Worm (Caenorhabditis elegans) whole organism, late embryonic: Measurements from ENCODE around the gene mdt-11.

ENCODE experiments used
- C38D4.7 ChIP-seq: fragments of 200-800 bp; sonication (Bioruptor generic); optimal IDR thresholded peaks from 2 replicates; lab custom pipeline; 2018; ENCODE audit warnings: mild to moderate bottlenecking, missing genetic modification characterization, moderate library complexity, missing compliant biosample characterization
- ceh-48 ChIP-seq: sonication (generic microtip); optimal IDR thresholded peaks from 2 replicates; lab custom pipeline; 2016; ENCODE audit warnings: missing genetic modification characterization, inconsistent platforms, missing compliant biosample characterization
- elt-4 ChIP-seq: sonication (generic microtip); optimal IDR thresholded peaks from 2 replicates; lab custom pipeline; 2016; ENCODE audit warnings: missing genetic modification characterization, missing compliant biosample characterization
- ets-4 ChIP-seq: sonication (generic microtip); optimal IDR thresholded peaks from 2 replicates; lab custom pipeline; 2016; ENCODE audit warnings: missing genetic modification characterization, missing compliant biosample characterization
- fkh-10 ChIP-seq: fragments of 150-350 bp; optimal IDR thresholded peaks from 2 replicates; lab custom pipeline; 2014; ENCODE audit warnings: missing biosample characterization, missing genetic modification reagents, missing genetic modification characterization
- hlh-30 ChIP-seq: sonication (generic microtip); optimal IDR thresholded peaks from 2 replicates; lab custom pipeline; 2017; ENCODE audit warnings: antibody characterized with exemption, missing genetic modification characterization, missing compliant biosample characterization; ENCODE audit not compliant: insufficient read depth
- lim-6 ChIP-seq: sonication (generic microtip); optimal IDR thresholded peaks from 2 replicates; lab custom pipeline; 2016; ENCODE audit warnings: missing genetic modification characterization, missing compliant biosample characterization
- lin-11 ChIP-seq: fragments of 200-800 bp; sonication (Bioruptor generic); optimal IDR thresholded peaks from 2 replicates; lab custom pipeline; 2018; ENCODE audit warnings: mild to moderate bottlenecking, missing genetic modification characterization, missing compliant biosample characterization
- pat-9 ChIP-seq: fragments of 200-800 bp; sonication (Bioruptor generic); optimal IDR thresholded peaks from 2 replicates; lab custom pipeline; 2018; ENCODE audit warnings: mild to moderate bottlenecking, missing genetic modification characterization, moderate library complexity, missing compliant biosample characterization
- rnt-1 ChIP-seq: sonication (generic microtip); optimal IDR thresholded peaks from 2 replicates; lab custom pipeline; 2016; ENCODE audit warnings: missing genetic modification characterization, missing compliant biosample characterization
- sox-4 ChIP-seq: sonication (generic microtip); optimal IDR thresholded peaks from 2 replicates; lab custom pipeline; 2017; ENCODE audit warnings: mild to moderate bottlenecking, missing genetic modification characterization, inconsistent platforms, missing compliant biosample characterization

DNA sequence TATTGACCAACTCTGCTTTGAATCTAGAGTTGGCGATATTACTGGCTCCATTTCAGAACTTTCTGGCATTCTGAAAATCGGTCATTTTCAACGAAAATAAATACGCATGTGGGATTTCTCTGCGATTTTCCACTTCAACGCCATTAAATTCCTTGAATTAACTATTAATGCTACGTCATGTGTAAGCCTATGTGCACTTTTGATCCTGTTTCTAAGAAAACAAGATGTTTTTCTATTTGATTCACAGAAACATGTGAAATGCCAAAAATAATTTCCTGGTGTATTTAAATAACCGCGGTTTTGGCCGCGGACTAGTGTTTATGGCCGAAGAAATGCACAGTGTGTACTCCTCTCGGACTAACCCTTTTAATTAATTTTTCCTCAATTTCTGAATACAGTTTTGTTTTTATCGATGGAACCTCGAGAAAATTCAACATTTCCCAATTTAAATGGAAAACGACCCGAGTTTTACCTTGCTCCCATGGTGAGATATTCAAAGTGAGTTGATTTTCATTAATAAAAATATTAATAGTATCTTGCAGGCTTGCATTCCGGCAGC, 47.7 kb downstream of the mdt-11 start, which contains the start of the genes C45G9.11 and C45G9.2:
- TF ChIP-seq sox-4 = no peak
- TF ChIP-seq fkh-10 (GFP tag; lab: Kevin White, UChicago) = no peak
- TF ChIP-seq elt-4 (tag; lab: Kevin White, UChicago) = no peak
- TF ChIP-seq ceh-48 (tag; lab: Kevin White, UChicago) = no peak
- TF ChIP-seq lim-6 (tag; lab: Kevin White, UChicago) = peak; percentile 70
- TF ChIP-seq rnt-1 (tag; lab: Kevin White, UChicago) = peak; percentile 74
- no peak for TF ChIP-seq pat-9 (tag; lab: Kevin White, UChicago)
- peak; percentile 99 for TF ChIP-seq ets-4 (tag; lab: Kevin White, UChicago)
- no peak for TF ChIP-seq C38D4.7 (GFP tag; lab: Kevin White, UChicago)
- no peak for TF ChIP-seq lin-11
- TF ChIP-seq hlh-30 (tag; lab: Kevin White, UChicago) = no peak
